Worm (Caenorhabditis elegans): ENCODE results near the gene srg-50.
A peak's percentile ranks its signal among the peaks of the same experiment; 100 is the strongest.

- TF ChIP-seq lim-7 (GFP tag; IDR thresholded peaks at IDR 0.05) = no peak
- TF ChIP-seq snpc-1.2 (GFP tag; IDR thresholded peaks at IDR 0.05) = no peak
- no peak for TF ChIP-seq egl-27 (tag; optimal IDR thresholded peaks at IDR 0.05)
- no peak for TF ChIP-seq aly-2 (tag; optimal IDR thresholded peaks at IDR 0.05)
- peak; percentile 55 for TF ChIP-seq mep-1 (tag; optimal IDR thresholded peaks at IDR 0.05)
- no peak for TF ChIP-seq lin-39 (tag; optimal IDR thresholded peaks at IDR 0.05)
- TF ChIP-seq lin-13 (GFP tag; optimal IDR thresholded peaks at IDR 0.05) = peak; percentile 24
- peak in 1 of 2 experiments; percentile 85 for TF ChIP-seq mdl-1 (tag; optimal IDR thresholded peaks at IDR 0.05)
- 0 out of 2 replicates have a peak, but pooled peaks have one; percentile 45 for TF ChIP-seq saeg-2 (GFP tag; IDR thresholded peaks at IDR 0.05)
- TF ChIP-seq madf-9 (GFP tag; conservative IDR thresholded peaks at IDR 0.05) = no peak
- no peak for TF ChIP-seq ztf-11 (tag; optimal IDR thresholded peaks at IDR 0.05)
- peak; percentile 28 for TF ChIP-seq ztf-7 (tag; optimal IDR thresholded peaks at IDR 0.05)
- TF ChIP-seq F10B5.3 (tag; optimal IDR thresholded peaks at IDR 0.05) = no peak
- TF ChIP-seq php-3 (GFP tag; IDR thresholded peaks at IDR 0.05) = peak; percentile 96
Measured at ce11 chrIV:7047762-7048178, 27.2 kb downstream of the srg-50 start.
